Worm (Caenorhabditis elegans) whole organism, L4 larva: ENCODE results near the gene C25G6.4.

Source experiments
- R02D3.7 ChIP-seq: fragments of 150-350 bp; sonication (generic microtip); optimal IDR thresholded peaks from 3 replicates; lab custom pipeline; 2014; ENCODE audit warnings: missing biosample characterization, missing genetic modification characterization
- ama-1 ChIP-seq: fragments of 150-350 bp; optimal IDR thresholded peaks from 2 replicates; lab custom pipeline; 2014; ENCODE audit warnings: inconsistent platforms, mixed read lengths
- egl-27 ChIP-seq: sonication (generic microtip); optimal IDR thresholded peaks from 3 replicates; lab custom pipeline; 2017; ENCODE audit warnings: missing biosample characterization, missing genetic modification reagents, missing genetic modification characterization
- zfp-3 ChIP-seq: fragments of 200-800 bp; sonication (Bioruptor generic); conservative IDR thresholded peaks from 2 replicates; pipeline ENCODE4 v1.3.6; 2022; ENCODE audit warnings: missing genetic modification reagents, missing genetic modification characterization, missing compliant biosample characterization
- ztf-11 ChIP-seq: fragments of 150-350 bp; optimal IDR thresholded peaks from 2 replicates; lab custom pipeline; 2014; ENCODE audit warnings: missing biosample characterization, missing genetic modification characterization

DNA sequence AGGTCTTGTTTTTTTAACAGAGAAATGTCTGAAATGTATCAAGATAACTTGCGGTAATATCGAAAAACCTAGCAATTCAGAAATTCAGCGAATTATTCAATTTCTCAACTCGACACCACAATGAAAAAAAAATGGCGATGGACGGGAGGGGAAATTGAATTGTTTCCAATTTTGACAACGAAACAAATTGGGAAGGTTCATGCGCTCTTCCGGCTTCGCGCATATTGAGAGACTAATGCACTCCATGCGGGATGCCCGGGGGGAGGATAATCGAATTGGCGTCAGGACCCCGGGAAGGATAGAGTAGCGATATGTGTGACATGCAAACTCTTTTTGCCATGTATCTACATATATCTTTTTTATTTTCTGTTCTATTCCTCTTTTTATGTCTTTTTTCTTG lies 15.7 kb upstream of the C25G6.4 start:
- TF ChIP-seq R02D3.7 (tag; lab: Kevin White, UChicago) (no peak), ama-1 (no peak), ztf-11 (tag; lab: Kevin White, UChicago) (no peak), zfp-3 (GFP tag; lab: Robert Waterston, UW) (no peak), egl-27 (tag; lab: Kevin White, UChicago) (no peak)
